Worm (Caenorhabditis elegans): Measurements from ENCODE around the gene C53B4.3.

ce11 chrIV:8947146-8947545 lies 26.4 kb downstream of the C53B4.3 start:
- TF ChIP-seq nhr-90 (tag; optimal IDR thresholded peaks at IDR 0.05; ENCODE audit: poor library complexity) (no peak), snpc-4 (tag; optimal IDR thresholded peaks at IDR 0.05) (peak; percentile 50), blmp-1 (tag; optimal IDR thresholded peaks at IDR 0.05) (no peak), irx-1 (tag; optimal IDR thresholded peaks at IDR 0.05) (peak; percentile 32), egl-27 (tag; optimal IDR thresholded peaks at IDR 0.05) (no peak), elt-2 (tag; optimal IDR thresholded peaks at IDR 0.05) (no peak), nhr-76 (tag; optimal IDR thresholded peaks at IDR 0.05) (no peak), C16A3.4 (tag; optimal IDR thresholded peaks at IDR 0.05) (no peak), aly-2 (tag; optimal IDR thresholded peaks at IDR 0.05) (no peak), unc-62 (GFP tag; optimal IDR thresholded peaks at IDR 0.05) (no peak), zag-1 (tag; optimal IDR thresholded peaks at IDR 0.05) (no peak)

Measured in whole organism, L1 larva.